Worm (Caenorhabditis elegans) whole organism, early embryonic: ENCODE data around the gene srlf-2.

Source experiments
- F13C5.2 ChIP-seq: sonication (generic microtip); optimal IDR thresholded peaks from 2 replicates; lab custom pipeline; 2017; ENCODE audit warnings: mild to moderate bottlenecking, missing genetic modification characterization, inconsistent platforms, missing compliant biosample characterization
- ama-1 ChIP-seq: fragments of 150-350 bp; optimal IDR thresholded peaks from 2 replicates; lab custom pipeline; 2014
- flt-1 ChIP-seq: fragments of 200-800 bp; sonication (Bioruptor generic); IDR thresholded peaks from 2 replicates; pipeline ENCODE4 v1.3.6; 2022; ENCODE audit warnings: missing genetic modification characterization, missing compliant biosample characterization
- hmbx-1 ChIP-seq: sonication (generic microtip); optimal IDR thresholded peaks from 2 replicates; lab custom pipeline; 2016; ENCODE audit warnings: mild to moderate bottlenecking, missing genetic modification characterization, missing compliant biosample characterization
- hnd-1 ChIP-seq: sonication (generic microtip); optimal IDR thresholded peaks from 2 replicates; lab custom pipeline; 2016; ENCODE audit warnings: missing genetic modification characterization, missing compliant biosample characterization
- pes-1 ChIP-seq: fragments of 200-800 bp; sonication (Bioruptor generic); IDR thresholded peaks from 2 replicates; pipeline ENCODE4 v1.3.6; 2022; ENCODE audit warnings: missing genetic modification reagents, missing genetic modification characterization, missing compliant biosample characterization
- tra-4 ChIP-seq: sonication (generic microtip); optimal IDR thresholded peaks from 2 replicates; lab custom pipeline; 2017; ENCODE audit warnings: missing genetic modification characterization, missing compliant biosample characterization

DNA sequence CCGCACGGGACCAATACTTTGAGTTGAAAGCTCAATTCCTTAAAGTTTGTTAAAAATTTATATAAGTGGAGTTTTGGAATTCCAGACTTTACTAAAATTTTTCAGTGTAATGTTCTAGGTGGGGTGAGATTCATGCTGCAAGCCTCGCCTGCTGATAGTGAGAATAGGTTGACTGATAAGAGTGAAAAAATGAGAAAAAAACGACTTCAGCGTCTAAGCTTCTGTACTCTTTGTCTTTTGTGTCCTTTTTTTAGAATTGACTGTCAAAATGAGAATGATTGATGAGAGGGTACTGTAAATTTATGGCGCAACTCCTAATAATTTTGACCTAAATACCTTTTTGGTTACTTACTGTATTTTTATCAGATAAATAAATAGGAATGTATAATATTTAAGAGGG lies 44.2 kb downstream of the srlf-2 start:
- TF ChIP-seq pes-1 (GFP tag; lab: Robert Waterston, UW) (no peak), tra-4 (tag; lab: Kevin White, UChicago) (no peak), ama-1 (lab: Kevin White, UChicago) (no peak), flt-1 (GFP tag; lab: Robert Waterston, UW) (no peak), hnd-1 (tag; lab: Kevin White, UChicago) (no peak), F13C5.2 (tag; lab: Kevin White, UChicago) (no peak), hmbx-1 (tag; lab: Kevin White, UChicago) (no peak)
